Fruit fly (Drosophila melanogaster): Measurements from ENCODE around the gene qua.

The qua gene

DNA sequence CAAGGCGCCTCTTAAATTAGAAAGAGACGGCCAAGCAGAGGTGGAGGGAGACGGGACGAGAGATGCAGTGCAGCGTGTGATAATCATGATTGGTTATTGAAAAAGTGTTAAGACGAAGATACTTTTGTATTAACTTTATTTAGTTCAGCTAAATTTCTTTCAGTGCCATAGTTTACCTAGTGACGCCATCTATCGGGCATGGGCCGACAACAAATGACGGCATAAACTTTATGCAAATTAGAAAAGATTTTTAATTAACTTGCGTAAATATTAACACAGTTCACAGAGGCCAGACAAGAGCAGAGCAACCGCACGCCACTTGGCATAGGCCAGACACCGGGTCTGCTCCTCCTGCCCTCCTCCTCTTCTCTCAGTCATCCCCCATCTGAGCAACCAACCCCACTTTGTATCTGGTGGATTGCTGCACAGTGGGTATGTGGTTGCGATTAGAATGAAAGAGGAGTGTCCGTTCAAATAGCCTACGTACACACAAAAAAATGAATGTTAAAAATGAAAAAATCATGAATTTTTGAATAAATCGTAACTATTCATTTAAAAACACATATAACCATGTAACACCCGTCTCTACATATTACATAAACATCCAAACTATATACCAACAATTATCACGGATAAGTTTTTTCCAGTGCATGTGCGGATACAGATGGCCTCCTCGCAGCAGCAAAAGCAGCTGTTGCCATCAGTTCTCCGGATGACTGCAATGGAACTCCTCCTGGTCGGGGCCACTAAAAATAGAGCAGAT lies 30.9 kb downstream of the qua start (continued):
- no peak for TF ChIP-seq hkb (optimal IDR thresholded peaks at IDR 0.05)
- peak; percentile 87 for TF ChIP-seq hkb (GFP tag; IDR thresholded peaks at IDR 0.05)
- TF ChIP-seq usp (GFP tag; optimal IDR thresholded peaks at IDR 0.05), result no peak
- peak; percentile 71 for TF ChIP-seq scrt (GFP tag; optimal IDR thresholded peaks at IDR 0.05)
- TF ChIP-seq B-H1 (GFP tag; IDR thresholded peaks at IDR 0.05), result peak; percentile 65
- TF ChIP-seq E2f2 (GFP tag; IDR thresholded peaks at IDR 0.05), result peak; percentile 53; the same call in 1 of the 2 replicates
- peak; percentile 85 for TF ChIP-seq Fer1 (GFP tag; optimal IDR thresholded peaks at IDR 0.05)
- peak; percentile 90 for TF ChIP-seq CG1603 (tag; optimal IDR thresholded peaks at IDR 0.05)
- TF ChIP-seq crp (GFP tag; optimal IDR thresholded peaks at IDR 0.05), result peak in 1 of 2 experiments; percentile 45
- no peak for TF ChIP-seq rib (GFP tag; IDR thresholded peaks at IDR 0.05)
- TF ChIP-seq Hr3 (GFP tag; optimal IDR thresholded peaks at IDR 0.05), result peak; percentile 74
- peak; percentile 69 for TF ChIP-seq CG4282 (GFP tag; optimal IDR thresholded peaks at IDR 0.05)
- TF ChIP-seq CG34224 (GFP tag; IDR thresholded peaks at IDR 0.05; ENCODE audit: partially characterized antibody), result no peak
- peak; percentile 81 for TF ChIP-seq CG9727 (GFP tag; optimal IDR thresholded peaks at IDR 0.05)
- no peak for TF ChIP-seq CG14860 (GFP tag; IDR thresholded peaks at IDR 0.05; ENCODE audit: partially characterized antibody)
- TF ChIP-seq Asciz (GFP tag; optimal IDR thresholded peaks at IDR 0.05), result peak; percentile 74
- TF ChIP-seq seq (GFP tag; IDR thresholded peaks at IDR 0.05), result peak; percentile 80
- TF ChIP-seq ftz-f1 (GFP tag; optimal IDR thresholded peaks at IDR 0.05), result no peak
- no peak for TF ChIP-seq nerfin-2 (GFP tag; IDR thresholded peaks at IDR 0.05; ENCODE audit: partially characterized antibody)
- peak; percentile 69; the same call in 1 of the 2 replicates for TF ChIP-seq CG14667 (GFP tag; IDR thresholded peaks at IDR 0.05)
- peak; percentile 68 for TF ChIP-seq CG6254 (GFP tag; optimal IDR thresholded peaks at IDR 0.05)
- TF ChIP-seq Hsf (GFP tag; optimal IDR thresholded peaks at IDR 0.05), result peak; percentile 84
- peak; percentile 73 for TF ChIP-seq run (tag; optimal IDR thresholded peaks at IDR 0.05)
- TF ChIP-seq CG10959 (GFP tag; IDR thresholded peaks at IDR 0.05), result peak; percentile 71
- TF ChIP-seq CG12071 (GFP tag; optimal IDR thresholded peaks at IDR 0.05), result peak; percentile 65
- TF ChIP-seq CG7745 (tag; optimal IDR thresholded peaks at IDR 0.05), result no peak
- peak; percentile 89 for TF ChIP-seq CG2678 (tag; optimal IDR thresholded peaks at IDR 0.05)
- peak; percentile 81 for TF ChIP-seq Side (GFP tag; optimal IDR thresholded peaks at IDR 0.05)
- TF ChIP-seq dpn (GFP tag; optimal IDR thresholded peaks at IDR 0.05), result peak; percentile 76 to 82
- peak; percentile 69 for TF ChIP-seq slp2 (GFP tag; optimal IDR thresholded peaks at IDR 0.05)
- peak; percentile 23 for TF ChIP-seq CG15073 (GFP tag; optimal IDR thresholded peaks at IDR 0.05)
- peak; percentile 80 for TF ChIP-seq Nf-YA (GFP tag; IDR thresholded peaks at IDR 0.05)
- peak; percentile 85 for TF ChIP-seq CTCF (GFP tag; optimal IDR thresholded peaks at IDR 0.05)
- TF ChIP-seq pfk (GFP tag; optimal IDR thresholded peaks at IDR 0.05), result no peak
- no peak for TF ChIP-seq pan (optimal IDR thresholded peaks at IDR 0.05)
- TF ChIP-seq pan (GFP tag; optimal IDR thresholded peaks at IDR 0.05 in 1 of 2, IDR thresholded peaks at IDR 0.05 in 1 of 2), result peak in 1 of 2 experiments; percentile 74
- TF ChIP-seq CG12236 (GFP tag; optimal IDR thresholded peaks at IDR 0.05), result peak; percentile 75
- TF ChIP-seq az2 (GFP tag; optimal IDR thresholded peaks at IDR 0.05), result peak; percentile 83
- TF ChIP-seq CG1792 (GFP tag; optimal IDR thresholded peaks at IDR 0.05), result peak; percentile 83
- TF ChIP-seq abd-A (tag; optimal IDR thresholded peaks at IDR 0.05), result peak; percentile 77
- TF ChIP-seq D (optimal IDR thresholded peaks at IDR 0.05), result no peak
- TF ChIP-seq D (GFP tag; optimal IDR thresholded peaks at IDR 0.05), result peak; percentile 89
- TF ChIP-seq gcm2 (GFP tag; optimal IDR thresholded peaks at IDR 0.05), result no peak
- no peak for TF ChIP-seq grn (GFP tag; optimal IDR thresholded peaks at IDR 0.05)
- peak; percentile 65; the same call in 1 of the 3 replicates for TF ChIP-seq CG7357 (GFP tag; IDR thresholded peaks at IDR 0.05)
- peak; percentile 90 for TF ChIP-seq dmrt99B (tag; optimal IDR thresholded peaks at IDR 0.05)
- TF ChIP-seq zen2 (GFP tag; IDR thresholded peaks at IDR 0.05; ENCODE audit: partially characterized antibody), result no peak
- peak; percentile 73 for TF ChIP-seq CG14441 (GFP tag; IDR thresholded peaks at IDR 0.05)
- TF ChIP-seq vfl (GFP tag; optimal IDR thresholded peaks at IDR 0.05), result no peak
- TF ChIP-seq CG17829 (tag; optimal IDR thresholded peaks at IDR 0.05), result peak; percentile 83
